Worm (Caenorhabditis elegans) whole organism, L4 larva: ENCODE measurements around the gene ugt-56.

Experiments
- R02D3.7 ChIP-seq: fragments of 150-350 bp; sonication (generic microtip); optimal IDR thresholded peaks from 3 replicates; lab custom pipeline; 2014; ENCODE audit warnings: missing biosample characterization, missing genetic modification characterization
- T20F7.1 ChIP-seq: fragments of 200-800 bp; sonication (Bioruptor generic); optimal IDR thresholded peaks from 2 replicates; lab custom pipeline; 2018; ENCODE audit warnings: mild to moderate bottlenecking, missing genetic modification characterization, missing compliant biosample characterization
- aha-1 ChIP-seq: fragments of 150-350 bp; peaks from one replicate; lab custom pipeline; 2014; ENCODE audit warnings: missing biosample characterization, missing genetic modification characterization
- attf-4 ChIP-seq: sonication (generic microtip); optimal IDR thresholded peaks from 3 replicates; lab custom pipeline; 2017; ENCODE audit warnings: missing biosample characterization, missing genetic modification characterization
- ceh-82 ChIP-seq: sonication (generic microtip); optimal IDR thresholded peaks from 2 replicates; lab custom pipeline; 2017; ENCODE audit warnings: missing biosample characterization, missing genetic modification characterization
- ces-1 ChIP-seq: fragments of 150-350 bp; sonication (generic microtip); optimal IDR thresholded peaks from 4 replicates; lab custom pipeline; 2014; ENCODE audit warnings: missing biosample characterization, missing genetic modification reagents, missing genetic modification characterization
- daf-16 ChIP-seq, 3 experiments: sonication (generic microtip); optimal IDR thresholded peaks; 2 replicates each; lab custom pipeline; 2016 to 2017; ENCODE audit warnings: missing genetic modification characterization in 3 of 3, missing genetic modification reagents in 3 of 3, mild to moderate bottlenecking in 2 of 3, missing compliant biosample characterization in 2 of 3, missing biosample characterization in 1 of 3, moderate library complexity in 1 of 3
- daf-8 ChIP-seq: fragments of 200-800 bp; sonication (Bioruptor generic); IDR thresholded peaks from 2 replicates; pipeline ENCODE4 v1.3.6; 2022; ENCODE audit warnings: missing genetic modification characterization, missing compliant biosample characterization
- dmd-6 ChIP-seq: fragments of 200-800 bp; sonication (Bioruptor generic); IDR thresholded peaks from 2 replicates; pipeline ENCODE4 v1.3.6; 2022; ENCODE audit warnings: missing genetic modification reagents, missing genetic modification characterization, missing compliant biosample characterization
- dmd-8 ChIP-seq: fragments of 200-800 bp; sonication (Bioruptor generic); IDR thresholded peaks from 2 replicates; pipeline ENCODE4 v1.3.6; 2022; ENCODE audit warnings: missing genetic modification characterization, missing compliant biosample characterization
- hif-1 ChIP-seq, 2 experiments: sonication (generic microtip); optimal IDR thresholded peaks; 2 replicates each; lab custom pipeline; 2016 to 2017; ENCODE audit warnings: missing compliant biosample characterization in 2 of 2, missing genetic modification characterization in 2 of 2, missing genetic modification reagents in 2 of 2, missing genotype in 2 of 2, mild to moderate bottlenecking in 1 of 2
- hlh-11 ChIP-seq: fragments of 200-800 bp; sonication (Bioruptor generic); optimal IDR thresholded peaks from 2 replicates; lab custom pipeline; 2018; ENCODE audit warnings: mild to moderate bottlenecking, missing genetic modification characterization, missing compliant biosample characterization
- hlh-30 ChIP-seq: sonication (generic microtip); optimal IDR thresholded peaks from 2 replicates; lab custom pipeline; 2017; ENCODE audit warnings: antibody characterized with exemption, mild to moderate bottlenecking, missing genetic modification characterization, missing compliant biosample characterization; ENCODE audit not compliant: insufficient read depth
- jun-1 ChIP-seq: fragments of 150-350 bp; optimal IDR thresholded peaks from 2 replicates; lab custom pipeline; 2014; ENCODE audit warnings: missing biosample characterization, missing genetic modification reagents, missing genetic modification characterization
- lin-39 ChIP-seq: fragments of 150-350 bp; optimal IDR thresholded peaks from 2 replicates; lab custom pipeline; 2014; ENCODE audit warnings: missing biosample characterization, missing genetic modification reagents, missing genetic modification characterization
- nhr-10 ChIP-seq: fragments of 150-350 bp; optimal IDR thresholded peaks from 2 replicates; lab custom pipeline; 2014; ENCODE audit warnings: missing biosample characterization, missing genetic modification characterization
- nhr-11 ChIP-seq: fragments of 150-350 bp; optimal IDR thresholded peaks from 2 replicates; lab custom pipeline; 2014; ENCODE audit warnings: missing biosample characterization, missing genetic modification characterization
- nhr-237 ChIP-seq: sonication (generic microtip); optimal IDR thresholded peaks from 2 replicates; lab custom pipeline; 2017; ENCODE audit warnings: missing biosample characterization, missing genetic modification characterization
- nhr-28 ChIP-seq: fragments of 150-350 bp; optimal IDR thresholded peaks from 2 replicates; lab custom pipeline; 2014; ENCODE audit warnings: missing biosample characterization, missing genetic modification characterization
- nhr-42 ChIP-seq: fragments of 200-800 bp; sonication (Bioruptor generic); IDR thresholded peaks from 2 replicates; pipeline ENCODE4 v1.3.6; 2022; ENCODE audit warnings: missing genetic modification characterization, missing compliant biosample characterization
- nhr-76 ChIP-seq: fragments of 150-350 bp; optimal IDR thresholded peaks from 2 replicates; lab custom pipeline; 2014; ENCODE audit warnings: missing biosample characterization, missing genetic modification characterization
- nhr-77 ChIP-seq: fragments of 150-350 bp; optimal IDR thresholded peaks from 2 replicates; lab custom pipeline; 2014; ENCODE audit warnings: missing biosample characterization, missing genetic modification characterization
- pha-4 ChIP-seq, 2 experiments: fragments of 150-350 bp in 1 of 2; fragments of 200-800 bp in 1 of 2; sonication (Bioruptor generic) in 1 of 2; IDR thresholded peaks in 1 of 2; optimal IDR thresholded peaks in 1 of 2; 2 replicates each; pipeline versions ENCODE4 v1.3.6 to Lab custom; 2014 to 2022; ENCODE audit warnings: missing genetic modification characterization in 2 of 2, missing genetic modification reagents in 2 of 2, missing biosample characterization in 1 of 2, missing compliant biosample characterization in 1 of 2
- pqm-1 ChIP-seq: sonication (generic microtip); optimal IDR thresholded peaks from 2 replicates; lab custom pipeline; 2017; ENCODE audit warnings: missing biosample characterization, missing genetic modification characterization
- rbr-2 ChIP-seq: sonication (generic microtip); optimal IDR thresholded peaks from 2 replicates; lab custom pipeline; 2016; ENCODE audit warnings: missing genotype, missing genetic modification characterization, missing compliant biosample characterization
- snpc-4 ChIP-seq: fragments of 150-350 bp; optimal IDR thresholded peaks from 2 replicates; lab custom pipeline; 2014; ENCODE audit warnings: missing biosample characterization, missing genetic modification characterization
- unc-62 ChIP-seq, 3 experiments: fragments of 150-350 bp in 1 of 3; sonication (generic microtip); optimal IDR thresholded peaks in 2 of 3; peaks in 1 of 3; 1 replicate in 1 of 3; 2 replicates in 2 of 3; lab custom pipeline; 2014 to 2017; ENCODE audit warnings: missing biosample characterization in 3 of 3, missing genetic modification characterization in 3 of 3, missing genetic modification reagents in 3 of 3, missing genotype in 1 of 3

ugt-56 gene

ce11 chrV:12258922-12259321 is at the start of gene ugt-56:
Gene ugt-56 (plus strand): TSS chrV:12258982.
- TF ChIP-seq hif-1 (tag; optimal IDR thresholded peaks at IDR 0.05; lab: Kevin White, UChicago) (no peak), aha-1 (tag; lab: Kevin White, UChicago) (peak; percentile 97)

ce11 chrV:12209951-12210350 is 48.8 kb upstream of the ugt-56 start:
- TF ChIP-seq attf-4, result no peak
- peak; percentile 34 for TF ChIP-seq ces-1 (GFP tag; lab: Kevin White, UChicago)
- TF ChIP-seq, all 104 proteins: peak for 1

ce11 chrV:12211090-12211489 is 47.7 kb upstream of the ugt-56 start:
- no peak for TF ChIP-seq pha-4 (GFP tag; IDR thresholded peaks at IDR 0.05; lab: Robert Waterston, UW)
- no peak for TF ChIP-seq pha-4 (tag; optimal IDR thresholded peaks at IDR 0.05; lab: Kevin White, UChicago)
- peak; percentile 21 for TF ChIP-seq ces-1 (GFP tag; lab: Kevin White, UChicago)
- TF ChIP-seq aha-1 (tag; lab: Kevin White, UChicago), result peak; percentile 78
- no peak for TF ChIP-seq ceh-82 (tag; lab: Kevin White, UChicago)
- TF ChIP-seq, all 104 proteins: peak for 2

- TF ChIP-seq dmd-6 (peak; percentile 39; the same call in 1 of the 2 replicates), lin-39 (tag; lab: Kevin White, UChicago) (no peak), hlh-11 (peak; percentile 7), nhr-28 (peak; percentile 46), pqm-1 (tag; lab: Kevin White, UChicago) (peak; percentile 34), nhr-10 (tag; lab: Kevin White, UChicago) (no peak), nhr-42 (no peak)
- TF ChIP-seq, all 104 proteins: peak for 4
Measured at ce11 chrV:12213027-12213426, 45.8 kb upstream of the ugt-56 start, which contains the start of gene vab-8. Gene vab-8 (plus strand): TSS chrV:12213327.

- TF ChIP-seq daf-16 (GFP tag; optimal IDR thresholded peaks at IDR 0.05; lab: Kevin White, UChicago) (peak in 1 of 2 experiments; percentile 35), daf-16 (tag; optimal IDR thresholded peaks at IDR 0.05; lab: Kevin White, UChicago) (no peak), nhr-11 (tag; lab: Kevin White, UChicago) (peak; percentile 26), nhr-28 (no peak), snpc-4 (no peak), hlh-11 (peak; percentile 65), unc-62 (GFP tag; optimal IDR thresholded peaks at IDR 0.05 in 1 of 2; lab: Kevin White, UChicago) (peak in 1 of 2 experiments; percentile 44), unc-62 (tag; optimal IDR thresholded peaks at IDR 0.05; lab: Kevin White, UChicago) (no peak)
- TF ChIP-seq, all 104 proteins: peak for 4
Measured at ce11 chrV:12233425-12233824, 25.4 kb upstream of the ugt-56 start.

- TF ChIP-seq unc-62 (GFP tag; optimal IDR thresholded peaks at IDR 0.05 in 1 of 2; lab: Kevin White, UChicago), result peak in 1 of 2 experiments; percentile 68
- no peak for TF ChIP-seq unc-62 (tag; optimal IDR thresholded peaks at IDR 0.05; lab: Kevin White, UChicago)
- no peak for TF ChIP-seq dmd-8 (GFP tag; lab: Robert Waterston, UW)
- no peak for TF ChIP-seq T20F7.1
- peak; percentile 55 for TF ChIP-seq hlh-11
- no peak for TF ChIP-seq nhr-76 (tag; lab: Kevin White, UChicago)
- TF ChIP-seq daf-16 (GFP tag; optimal IDR thresholded peaks at IDR 0.05; lab: Kevin White, UChicago), result peak in 1 of 2 experiments; percentile 85
- no peak for TF ChIP-seq daf-16 (tag; optimal IDR thresholded peaks at IDR 0.05; lab: Kevin White, UChicago)
- no peak for TF ChIP-seq hlh-30 (tag; lab: Kevin White, UChicago)
- no peak for TF ChIP-seq nhr-77 (tag; lab: Kevin White, UChicago)
- no peak for TF ChIP-seq daf-8
- peak; percentile 9 for TF ChIP-seq nhr-11 (tag; lab: Kevin White, UChicago)
- peak; percentile 18 for TF ChIP-seq nhr-28
- TF ChIP-seq R02D3.7 (tag; lab: Kevin White, UChicago), result no peak
- TF ChIP-seq rbr-2 (tag; lab: Kevin White, UChicago), result no peak
- no peak for TF ChIP-seq jun-1 (tag; lab: Kevin White, UChicago)
- TF ChIP-seq nhr-237 (tag; lab: Kevin White, UChicago), result no peak
Measured at ce11 chrV:12234293-12235004, 24.3 kb upstream of the ugt-56 start, which contains the start of gene myo-3. Gene myo-3 (minus strand): TSS chrV:12234343.
